Worm (Caenorhabditis elegans) whole organism, L2 larva: Measurements from ENCODE around the gene W05E10.1.

ENCODE experiments used
- F13H6.1 ChIP-seq: sonication (generic microtip); optimal IDR thresholded peaks from 2 replicates; lab custom pipeline; 2016; ENCODE audit warnings: missing genetic modification characterization, missing compliant biosample characterization
- ZK546.5 ChIP-seq: sonication (generic microtip); optimal IDR thresholded peaks from 2 replicates; lab custom pipeline; 2017; ENCODE audit warnings: missing biosample characterization, missing genetic modification characterization
- aly-2 ChIP-seq: fragments of 150-350 bp; optimal IDR thresholded peaks from 2 replicates; lab custom pipeline; 2014; ENCODE audit warnings: missing biosample characterization, missing genetic modification characterization
- ama-1 ChIP-seq: fragments of 150-350 bp; optimal IDR thresholded peaks from 2 replicates; lab custom pipeline; 2018; ENCODE audit warnings: inconsistent platforms
- blmp-1 ChIP-seq: sonication (generic microtip); optimal IDR thresholded peaks from 2 replicates; lab custom pipeline; 2017; ENCODE audit warnings: missing genetic modification characterization, mild to moderate bottlenecking, missing compliant biosample characterization, antibody characterized with exemption, moderate library complexity; ENCODE audit not compliant: insufficient read depth
- ceh-16 ChIP-seq: fragments of 150-350 bp; optimal IDR thresholded peaks from 2 replicates; lab custom pipeline; 2014; ENCODE audit warnings: missing biosample characterization, missing genetic modification characterization
- crh-2 ChIP-seq: sonication (generic microtip); optimal IDR thresholded peaks from 2 replicates; lab custom pipeline; 2017; ENCODE audit warnings: missing biosample characterization, missing genetic modification characterization
- egl-27 ChIP-seq: sonication (generic microtip); optimal IDR thresholded peaks from 3 replicates; lab custom pipeline; 2017; ENCODE audit warnings: missing biosample characterization, missing genetic modification reagents, missing genetic modification characterization
- elt-1 ChIP-seq: fragments of 150-350 bp; optimal IDR thresholded peaks from 2 replicates; lab custom pipeline; 2014; ENCODE audit warnings: missing biosample characterization, missing genetic modification characterization
- elt-3 ChIP-seq: sonication (generic microtip); optimal IDR thresholded peaks from 2 replicates; lab custom pipeline; 2017; ENCODE audit warnings: missing biosample characterization, missing genetic modification characterization
- fos-1 ChIP-seq: fragments of 150-350 bp; optimal IDR thresholded peaks from 2 replicates; lab custom pipeline; 2014; ENCODE audit warnings: missing biosample characterization, missing genetic modification characterization
- gmeb-1 ChIP-seq: fragments of 150-350 bp; optimal IDR thresholded peaks from 2 replicates; lab custom pipeline; 2014; ENCODE audit warnings: missing biosample characterization, missing genetic modification characterization
- lin-11 ChIP-seq: fragments of 150-350 bp; sonication (generic microtip); optimal IDR thresholded peaks from 2 replicates; lab custom pipeline; 2014; ENCODE audit warnings: missing biosample characterization, missing genetic modification characterization, inconsistent platforms, mixed read lengths
- lin-13 ChIP-seq: fragments of 150-350 bp; optimal IDR thresholded peaks from 2 replicates; lab custom pipeline; 2014; ENCODE audit warnings: missing biosample characterization, missing genetic modification reagents, missing genetic modification characterization
- lsy-2 ChIP-seq, 2 experiments: fragments of 150-350 bp in 1 of 2; sonication (generic microtip) in 1 of 2; optimal IDR thresholded peaks; 2 replicates each; lab custom pipeline; 2014 to 2017; ENCODE audit warnings: missing biosample characterization in 2 of 2, missing genetic modification characterization in 2 of 2
- mbf-1 ChIP-seq: sonication (generic microtip); optimal IDR thresholded peaks from 2 replicates; lab custom pipeline; 2017; ENCODE audit warnings: missing biosample characterization, missing genetic modification characterization
- mdl-1 ChIP-seq, 2 experiments: fragments of 150-350 bp in 1 of 2; sonication (generic microtip) in 1 of 2; optimal IDR thresholded peaks; 2 replicates each; lab custom pipeline; 2017; ENCODE audit warnings: missing biosample characterization in 2 of 2, missing genetic modification characterization in 2 of 2
- nhr-10 ChIP-seq: sonication (generic microtip); optimal IDR thresholded peaks from 2 replicates; lab custom pipeline; 2017; ENCODE audit warnings: missing biosample characterization, missing genetic modification characterization
- nhr-11 ChIP-seq: fragments of 150-350 bp; optimal IDR thresholded peaks from 2 replicates; lab custom pipeline; 2014; ENCODE audit warnings: missing biosample characterization, missing genetic modification characterization
- nhr-12 ChIP-seq: fragments of 150-350 bp; optimal IDR thresholded peaks from 2 replicates; lab custom pipeline; 2014; ENCODE audit warnings: missing biosample characterization, missing genetic modification characterization
- nhr-21 ChIP-seq: fragments of 150-350 bp; optimal IDR thresholded peaks from 2 replicates; lab custom pipeline; 2014; ENCODE audit warnings: missing biosample characterization, missing genetic modification characterization
- nhr-237 ChIP-seq: fragments of 150-350 bp; optimal IDR thresholded peaks from 2 replicates; lab custom pipeline; 2014; ENCODE audit warnings: missing biosample characterization, missing genetic modification characterization
- nhr-25 ChIP-seq: fragments of 150-350 bp; sonication (generic microtip); optimal IDR thresholded peaks from 3 replicates; lab custom pipeline; 2014; ENCODE audit warnings: missing biosample characterization, missing genetic modification characterization
- nhr-6 ChIP-seq: fragments of 150-350 bp; optimal IDR thresholded peaks from 2 replicates; lab custom pipeline; 2014; ENCODE audit warnings: missing biosample characterization, missing genetic modification characterization
- peb-1 ChIP-seq: fragments of 150-350 bp; optimal IDR thresholded peaks from 2 replicates; lab custom pipeline; 2014; ENCODE audit warnings: missing biosample characterization, missing genetic modification characterization
- skn-1 ChIP-seq: sonication (generic microtip); optimal IDR thresholded peaks from 2 replicates; lab custom pipeline; 2017; ENCODE audit warnings: missing biosample characterization, missing genetic modification characterization
- sma-3 ChIP-seq: sonication (generic microtip); optimal IDR thresholded peaks from 2 replicates; lab custom pipeline; 2016; ENCODE audit warnings: missing genetic modification reagents, missing genetic modification characterization, missing compliant biosample characterization
- sma-9 ChIP-seq, 2 experiments: fragments of 150-350 bp in 1 of 2; sonication (generic microtip) in 1 of 2; optimal IDR thresholded peaks; 2 replicates each; lab custom pipeline; 2014 to 2016; ENCODE audit warnings: missing genetic modification characterization in 2 of 2, mild to moderate bottlenecking in 1 of 2, missing biosample characterization in 1 of 2, missing compliant biosample characterization in 1 of 2, missing genetic modification reagents in 1 of 2, moderate library complexity in 1 of 2
- snpc-4 ChIP-seq: fragments of 150-350 bp; optimal IDR thresholded peaks from 2 replicates; lab custom pipeline; 2014; ENCODE audit warnings: missing biosample characterization, missing genetic modification characterization
- unc-39 ChIP-seq: fragments of 150-350 bp; optimal IDR thresholded peaks from 2 replicates; lab custom pipeline; 2014; ENCODE audit warnings: missing biosample characterization, missing genetic modification characterization
- unc-55 ChIP-seq: fragments of 150-350 bp; sonication (generic microtip); optimal IDR thresholded peaks from 3 replicates; lab custom pipeline; 2014; ENCODE audit warnings: missing biosample characterization, missing genetic modification reagents, missing genetic modification characterization
- zag-1 ChIP-seq: fragments of 150-350 bp; optimal IDR thresholded peaks from 2 replicates; lab custom pipeline; 2014; ENCODE audit warnings: missing biosample characterization, missing genetic modification characterization
- ztf-1 ChIP-seq: fragments of 200-800 bp; sonication (Bioruptor generic); conservative IDR thresholded peaks from 2 replicates; pipeline ENCODE4 v1.3.6; 2022; ENCODE audit warnings: missing genetic modification characterization, missing compliant biosample characterization
- ztf-11 ChIP-seq: sonication (generic microtip); optimal IDR thresholded peaks from 2 replicates; lab custom pipeline; 2017; ENCODE audit warnings: missing biosample characterization, missing genetic modification characterization

W05E10.1 gene

DNA sequence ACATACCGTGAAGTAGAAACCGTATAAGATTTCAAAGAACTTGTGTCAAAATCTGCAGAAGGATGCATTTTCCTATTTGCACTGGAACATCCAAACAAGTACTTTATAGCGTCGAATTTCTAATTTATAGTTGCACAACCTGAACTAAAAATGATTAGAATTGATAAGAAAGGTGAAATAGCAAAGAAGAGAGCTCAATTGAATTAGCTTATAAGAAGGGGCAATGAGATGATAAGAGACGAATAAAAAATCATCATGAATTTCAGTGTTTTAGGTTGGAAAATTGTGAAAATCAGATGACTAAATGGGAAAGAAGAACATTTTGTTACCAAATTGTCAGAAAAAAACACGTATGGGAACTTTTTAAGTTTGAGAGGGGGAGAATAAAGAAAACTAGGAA is at the start of gene W05E10.1:
Gene W05E10.1 (minus strand): TSS at position 139 of the 400 bp plus-strand sequence.
- TF ChIP-seq fos-1 (tag; lab: Kevin White, UChicago) (peak; percentile 84), snpc-4 (tag; lab: Kevin White, UChicago) (no peak), lin-11 (tag; lab: Kevin White, UChicago) (no peak), skn-1 (tag; lab: Kevin White, UChicago) (peak; percentile 38)

DNA sequence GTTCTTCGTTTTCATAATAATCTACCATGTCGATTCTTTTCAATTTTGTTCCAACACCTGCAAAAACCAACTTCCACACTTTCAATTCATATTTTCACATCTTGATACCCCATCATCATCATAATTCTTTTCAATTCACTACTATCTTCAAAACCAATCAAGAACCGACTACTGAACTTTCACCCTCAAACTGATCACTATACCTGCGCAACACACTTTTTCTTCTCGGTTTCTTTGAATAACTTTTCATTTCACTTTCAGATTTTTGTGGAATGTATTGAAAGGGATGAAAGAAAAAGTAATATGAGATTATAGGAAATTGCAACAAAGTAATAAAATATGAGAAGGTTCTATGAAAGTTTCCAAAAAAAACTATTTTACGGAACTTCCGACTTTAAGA is 49.6 kb upstream of the W05E10.1 start:
- TF ChIP-seq elt-3 (tag; lab: Kevin White, UChicago): no peak
- TF ChIP-seq blmp-1 (tag; lab: Kevin White, UChicago): peak; percentile 69

DNA sequence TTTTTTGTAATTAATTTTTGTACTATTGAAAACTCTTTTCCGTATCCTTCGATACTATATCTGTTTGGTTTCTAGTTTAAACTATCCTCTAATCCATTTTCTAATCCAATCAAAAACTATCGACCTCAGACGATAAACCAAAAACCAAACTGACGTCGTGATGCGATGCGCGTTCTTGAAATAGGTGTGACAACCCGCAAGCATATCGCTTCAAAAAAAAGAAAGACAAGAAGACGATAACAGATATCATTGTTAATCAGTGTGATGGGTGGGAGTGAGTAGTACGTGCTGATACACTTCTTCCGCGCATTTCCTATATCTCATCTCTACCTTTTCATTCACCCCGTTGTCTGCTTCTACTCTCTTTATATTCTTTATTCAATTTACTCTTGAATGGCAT is 48.3 kb upstream of the W05E10.1 start, which contains the start of gene T04F3.1:
Gene T04F3.1 (plus strand): TSS at position 246 of the 400 bp plus-strand sequence.
- no peak for TF ChIP-seq unc-39 (tag; lab: Kevin White, UChicago)
- peak; percentile 41 for TF ChIP-seq nhr-21 (tag; lab: Kevin White, UChicago)
- TF ChIP-seq sma-9 (GFP tag; optimal IDR thresholded peaks at IDR 0.05; lab: Kevin White, UChicago): peak; percentile 75
- no peak for TF ChIP-seq sma-9 (tag; optimal IDR thresholded peaks at IDR 0.05; lab: Kevin White, UChicago)
- TF ChIP-seq, all 48 proteins: peak for 2

DNA sequence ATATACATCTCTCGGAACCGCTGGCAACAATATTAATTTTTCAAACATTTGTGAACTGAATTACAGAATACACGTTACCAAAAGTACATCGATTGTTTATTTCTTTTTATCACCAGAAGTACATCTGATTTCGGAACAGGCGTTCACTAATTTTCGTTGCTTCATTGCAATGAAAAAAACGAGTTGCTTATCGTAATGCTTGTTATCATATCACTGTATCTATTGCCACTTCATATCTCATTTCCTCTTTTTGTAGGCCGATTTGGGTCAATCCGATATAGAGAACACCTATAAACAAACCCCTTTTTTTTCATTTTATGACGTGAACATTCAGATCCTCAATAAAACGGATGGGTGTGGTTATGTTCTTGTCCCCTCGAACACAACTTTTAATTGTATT is 45.8 kb upstream of the W05E10.1 start:
- TF ChIP-seq elt-1 (no peak), mbf-1 (no peak)

DNA sequence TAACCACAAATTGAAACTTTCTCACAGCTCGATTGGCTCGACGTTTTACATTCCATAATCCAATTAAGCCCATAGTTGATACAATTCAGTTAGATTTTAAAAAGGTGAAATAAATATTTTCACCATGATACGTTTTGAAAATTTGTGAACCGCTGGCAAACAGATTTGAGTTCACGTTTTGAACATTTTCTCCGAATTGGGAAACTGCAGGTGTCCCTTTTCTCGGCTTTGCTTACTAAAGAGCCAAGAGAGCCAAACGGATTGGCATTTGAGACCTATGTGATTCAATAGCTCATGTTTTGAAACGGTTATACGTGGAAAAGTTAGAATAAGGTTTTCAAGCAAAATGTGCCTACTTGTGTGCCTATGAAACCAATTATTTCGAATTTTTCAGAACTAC is 45.4 kb upstream of the W05E10.1 start, which contains the start of gene spe-42:
Gene spe-42 (minus strand): TSS at position 101 of the 400 bp plus-strand sequence.
- TF ChIP-seq aly-2 (tag; lab: Kevin White, UChicago) (no peak), ama-1 (lab: Kevin White, UChicago) (no peak), unc-55 (no peak), nhr-11 (tag; lab: Kevin White, UChicago) (no peak), nhr-10 (no peak), elt-1 (no peak), nhr-237 (no peak), unc-39 (tag; lab: Kevin White, UChicago) (no peak), egl-27 (no peak), blmp-1 (tag; lab: Kevin White, UChicago) (no peak), nhr-6 (tag; lab: Kevin White, UChicago) (no peak), zag-1 (no peak), fos-1 (tag; lab: Kevin White, UChicago) (no peak), lsy-2 (tag; optimal IDR thresholded peaks at IDR 0.05; lab: Kevin White, UChicago) (no peak)

DNA sequence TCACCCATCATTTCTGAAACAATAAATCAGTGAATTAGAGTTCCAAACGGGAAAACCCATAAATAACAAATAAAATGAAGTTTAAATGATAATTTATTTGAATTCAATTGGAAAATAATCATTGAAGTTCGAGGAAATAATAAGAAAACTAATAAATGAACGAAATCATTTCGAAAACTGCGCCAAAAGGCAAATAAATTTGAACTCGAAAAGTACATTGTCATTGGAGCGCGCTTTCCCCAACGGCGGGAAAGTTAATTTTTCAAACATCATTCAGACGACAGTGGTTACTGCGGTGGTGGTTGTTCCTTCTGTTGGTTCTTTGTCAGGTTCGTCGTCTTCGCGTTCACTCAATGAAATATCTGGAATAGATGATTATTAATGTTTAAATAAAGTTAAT is 42.0 kb upstream of the W05E10.1 start, which contains the start of gene npp-22:
Gene npp-22 (minus strand): TSS at position 13 of the 400 bp plus-strand sequence.
- TF ChIP-seq nhr-21 (tag; lab: Kevin White, UChicago): peak; percentile 40
- TF ChIP-seq lin-11 (tag; lab: Kevin White, UChicago): peak; percentile 56
- TF ChIP-seq nhr-25 (tag; lab: Kevin White, UChicago): peak; percentile 39
- peak; percentile 95 for TF ChIP-seq gmeb-1 (tag; lab: Kevin White, UChicago)
- TF ChIP-seq mbf-1: no peak
- peak; percentile 60 for TF ChIP-seq sma-9 (GFP tag; optimal IDR thresholded peaks at IDR 0.05; lab: Kevin White, UChicago)
- no peak for TF ChIP-seq sma-9 (tag; optimal IDR thresholded peaks at IDR 0.05; lab: Kevin White, UChicago)
- peak; percentile 47 for TF ChIP-seq crh-2 (tag; lab: Kevin White, UChicago)
- peak; percentile 38 for TF ChIP-seq fos-1 (tag; lab: Kevin White, UChicago)
- no peak for TF ChIP-seq nhr-12 (tag; lab: Kevin White, UChicago)
- TF ChIP-seq F13H6.1 (tag; lab: Kevin White, UChicago): peak; percentile 50
- TF ChIP-seq lin-13: peak; percentile 36
- TF ChIP-seq blmp-1 (tag; lab: Kevin White, UChicago): no peak
- TF ChIP-seq ztf-11 (tag; lab: Kevin White, UChicago): no peak
- peak; percentile 25 to 78 for TF ChIP-seq lsy-2 (tag; optimal IDR thresholded peaks at IDR 0.05; lab: Kevin White, UChicago)
- peak; percentile 54 for TF ChIP-seq sma-3 (GFP tag; lab: Kevin White, UChicago)
- TF ChIP-seq zag-1: no peak

DNA sequence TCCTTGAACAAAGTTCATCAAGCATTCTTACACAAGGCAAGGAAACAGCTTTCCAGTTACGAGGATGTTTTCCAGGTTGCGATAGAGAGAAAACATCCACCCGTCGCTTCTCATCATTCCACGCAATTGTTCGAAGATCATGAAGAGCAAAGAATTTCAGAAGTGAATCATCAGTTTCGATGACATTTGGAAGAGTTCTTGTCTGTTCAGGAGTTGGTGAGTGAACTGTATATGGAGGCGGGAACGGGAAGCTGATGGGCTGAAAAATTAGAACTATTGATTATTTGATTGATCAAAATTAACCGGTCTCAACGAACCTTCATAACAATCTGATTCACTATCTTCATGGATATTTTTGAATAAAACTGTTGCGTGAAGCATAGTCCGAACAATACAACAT is 40.6 kb upstream of the W05E10.1 start:
- TF ChIP-seq mdl-1 (tag; optimal IDR thresholded peaks at IDR 0.05; lab: Kevin White, UChicago): no peak
- no peak for TF ChIP-seq ztf-1 (GFP tag; lab: Robert Waterston, UW)
- no peak for TF ChIP-seq elt-3 (tag; lab: Kevin White, UChicago)
- TF ChIP-seq egl-27: no peak
- TF ChIP-seq peb-1 (tag; lab: Kevin White, UChicago): no peak
- no peak for TF ChIP-seq ztf-11 (tag; lab: Kevin White, UChicago)
- TF ChIP-seq zag-1: no peak
- TF ChIP-seq crh-2 (tag; lab: Kevin White, UChicago): no peak
- TF ChIP-seq lsy-2 (tag; optimal IDR thresholded peaks at IDR 0.05; lab: Kevin White, UChicago): no peak
- TF ChIP-seq ZK546.5: no peak
- no peak for TF ChIP-seq sma-9 (GFP tag; optimal IDR thresholded peaks at IDR 0.05; lab: Kevin White, UChicago)
- TF ChIP-seq sma-9 (tag; optimal IDR thresholded peaks at IDR 0.05; lab: Kevin White, UChicago): no peak
- no peak for TF ChIP-seq gmeb-1 (tag; lab: Kevin White, UChicago)
- no peak for TF ChIP-seq ama-1 (lab: Kevin White, UChicago)
- no peak for TF ChIP-seq ceh-16 (tag; lab: Kevin White, UChicago)
- TF ChIP-seq, all 48 proteins: peak for 0
